Fruit fly (Drosophila melanogaster): Measurements from ENCODE around the gene MCU.

- TF ChIP-seq EcR (GFP tag; optimal IDR thresholded peaks at IDR 0.05) (no peak), CG8478 (optimal IDR thresholded peaks at IDR 0.05) (no peak)
Measured at dm6 chr3L:6508083-6508482, 42.5 kb upstream of the MCU start.
